Worm (Caenorhabditis elegans): ENCODE measurements around the gene chk-2.

ce11 chrV:19907365-19907764, 8.5 kb downstream of the chk-2 start, which contains the start of gene fars-2:
- TF ChIP-seq ztf-29 (GFP tag; IDR thresholded peaks at IDR 0.05) (no peak), med-1 (GFP tag; optimal IDR thresholded peaks at IDR 0.05; ENCODE audit: insufficient read depth) (no peak), T22C8.4 (GFP tag; IDR thresholded peaks at IDR 0.05) (peak; percentile 92), flt-1 (GFP tag; IDR thresholded peaks at IDR 0.05) (no peak), cog-1 (tag; optimal IDR thresholded peaks at IDR 0.05) (no peak), ztf-23 (GFP tag; IDR thresholded peaks at IDR 0.05) (no peak)
